Worm (Caenorhabditis elegans) whole organism, L4 larva: ENCODE data around the gene hpr-17.
"Not testable (repeated sequence)": the region's sequence is repeated elsewhere in the genome, so short reads cannot be mapped to it uniquely, and the experiment has no call there.

Experiments used
- F49E8.2 ChIP-seq: sonication (generic microtip); optimal IDR thresholded peaks from 2 replicates; lab custom pipeline; 2016; ENCODE audit warnings: missing compliant biosample characterization, mild to moderate bottlenecking, missing genetic modification characterization, borderline replicate concordance
- dpl-1 ChIP-seq: fragments of 150-350 bp; optimal IDR thresholded peaks from 2 replicates; lab custom pipeline; 2014; ENCODE audit warnings: missing biosample characterization, missing genetic modification reagents, missing genetic modification characterization
- hlh-11 ChIP-seq: fragments of 200-800 bp; sonication (Bioruptor generic); optimal IDR thresholded peaks from 2 replicates; lab custom pipeline; 2018; ENCODE audit warnings: mild to moderate bottlenecking, missing genetic modification characterization, missing compliant biosample characterization
- nhr-11 ChIP-seq: fragments of 150-350 bp; optimal IDR thresholded peaks from 2 replicates; lab custom pipeline; 2014; ENCODE audit warnings: missing biosample characterization, missing genetic modification characterization
- nhr-237 ChIP-seq: sonication (generic microtip); optimal IDR thresholded peaks from 2 replicates; lab custom pipeline; 2017; ENCODE audit warnings: missing biosample characterization, missing genetic modification characterization
- unc-130 ChIP-seq: sonication (generic microtip); optimal IDR thresholded peaks from 2 replicates; lab custom pipeline; 2016; ENCODE audit warnings: missing genetic modification reagents, missing genetic modification characterization, missing compliant biosample characterization
- zag-1 ChIP-seq: fragments of 150-350 bp; optimal IDR thresholded peaks from 2 replicates; lab custom pipeline; 2014; ENCODE audit warnings: missing biosample characterization, missing genetic modification characterization
- zfp-2 ChIP-seq: sonication (generic microtip); optimal IDR thresholded peaks from 2 replicates; lab custom pipeline; 2016; ENCODE audit warnings: mild to moderate bottlenecking, missing genetic modification characterization, missing compliant biosample characterization

DNA sequence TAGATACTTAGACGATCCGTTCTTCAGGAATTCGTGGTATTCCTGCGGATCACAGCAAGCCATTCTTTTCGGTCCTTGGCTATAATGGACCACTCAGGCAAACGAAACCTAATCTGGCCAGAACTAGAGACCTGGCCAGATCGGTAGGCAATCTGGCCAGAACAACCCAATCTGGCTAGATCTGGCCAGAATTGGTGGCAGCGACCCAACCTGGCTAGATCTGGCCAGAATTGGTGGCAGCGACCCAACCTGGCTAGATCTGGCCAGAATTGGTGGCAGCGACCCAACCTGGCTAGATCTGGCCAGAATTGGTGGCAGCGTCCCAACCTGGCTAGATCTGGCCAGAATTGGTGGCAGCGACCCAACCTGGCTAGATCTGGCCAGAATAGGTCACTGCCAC, 25.4 kb upstream of the hpr-17 start:
- not testable (repeated sequence) for TF ChIP-seq unc-130 (GFP tag; lab: Kevin White, UChicago); dpl-1 (GFP tag; lab: Kevin White, UChicago); nhr-11 (tag; lab: Kevin White, UChicago); hlh-11 (tag; lab: Kevin White, UChicago); nhr-237 (tag; lab: Kevin White, UChicago); zfp-2; F49E8.2 (tag; lab: Kevin White, UChicago); zag-1 (tag; lab: Kevin White, UChicago)
